Fruit fly (Drosophila melanogaster) whole organism, embryonic: ENCODE measurements around the gene CG5886.

Experiments used
- C15 ChIP-seq: fragments of 200-800 bp; sonication (Bioruptor generic); IDR thresholded peaks from 3 replicates; pipeline ENCODE4 v1.3.6; 2022; ENCODE audit warnings: missing biosample characterization, missing genetic modification characterization
- CG10147 ChIP-seq: fragments of 200-800 bp; sonication (Bioruptor generic); optimal IDR thresholded peaks from 2 replicates; lab custom pipeline; 2019; ENCODE audit warnings: missing biosample characterization, mild to moderate bottlenecking, missing genetic modification characterization, moderate library complexity
- CG10565 ChIP-seq: fragments of 200-800 bp; sonication (Bioruptor generic); optimal IDR thresholded peaks from 3 replicates; lab custom pipeline; 2016; ENCODE audit warnings: missing biosample characterization, mild to moderate bottlenecking, missing genetic modification characterization
- CG13287 ChIP-seq: fragments of 200-800 bp; sonication (Bioruptor generic); IDR thresholded peaks from 2 replicates; pipeline ENCODE4 v1.3.6; 2022; ENCODE audit warnings: missing biosample characterization, missing genetic modification characterization; ENCODE audit not compliant: partially characterized antibody
- CG13424 ChIP-seq: fragments of 200-800 bp; sonication (Bioruptor generic); optimal IDR thresholded peaks from 2 replicates; lab custom pipeline; 2019; ENCODE audit warnings: missing biosample characterization, mild to moderate bottlenecking, missing genetic modification characterization, moderate library complexity
- CG13624 ChIP-seq: fragments of 200-800 bp; sonication (Bioruptor generic); optimal IDR thresholded peaks from 2 replicates; lab custom pipeline; 2016; ENCODE audit warnings: missing biosample characterization, missing genetic modification characterization
- CG1647 ChIP-seq: fragments of 200-800 bp; sonication (Bioruptor generic); optimal IDR thresholded peaks from 3 replicates; lab custom pipeline; 2016; ENCODE audit warnings: missing biosample characterization, missing genetic modification characterization
- CG17328 ChIP-seq: fragments of 200-800 bp; sonication (Bioruptor generic); IDR thresholded peaks from 2 replicates; pipeline ENCODE4 v1.3.6; 2022; ENCODE audit warnings: missing biosample characterization, missing genetic modification characterization
- CG17612 ChIP-seq: fragments of 200-800 bp; sonication (Bioruptor generic); IDR thresholded peaks from 2 replicates; pipeline ENCODE4 v1.3.6; 2022; ENCODE audit warnings: missing biosample characterization, missing genetic modification characterization
- CG17912 ChIP-seq: fragments of 200-800 bp; sonication (Bioruptor generic); optimal IDR thresholded peaks from 2 replicates; lab custom pipeline; 2018; ENCODE audit warnings: missing biosample characterization, mild to moderate bottlenecking, missing genetic modification characterization
- CG1832 ChIP-seq: fragments of 200-800 bp; sonication (Bioruptor generic); optimal IDR thresholded peaks from 2 replicates; lab custom pipeline; 2017; ENCODE audit warnings: missing biosample characterization, mild to moderate bottlenecking, missing genetic modification characterization, inconsistent platforms
- CG2120 ChIP-seq: fragments of 200-800 bp; sonication (Bioruptor generic); optimal IDR thresholded peaks from 3 replicates; lab custom pipeline; 2016; ENCODE audit warnings: missing biosample characterization, missing genetic modification characterization
- CG2712 ChIP-seq: fragments of 200-800 bp; optimal IDR thresholded peaks from 3 replicates; lab custom pipeline; 2019; ENCODE audit warnings: missing biosample characterization, mild to moderate bottlenecking, missing genetic modification characterization, moderate library complexity
- CG34224 ChIP-seq: fragments of 200-800 bp; sonication (Bioruptor generic); IDR thresholded peaks from 3 replicates; pipeline ENCODE4 v1.3.6; 2022; ENCODE audit warnings: missing biosample characterization, missing genetic modification characterization; ENCODE audit not compliant: partially characterized antibody
- CG42726 ChIP-seq: fragments of 200-800 bp; sonication (Bioruptor generic); IDR thresholded peaks from 2 replicates; pipeline ENCODE4 v1.3.6; 2022; ENCODE audit warnings: missing biosample characterization, missing genetic modification characterization; ENCODE audit not compliant: partially characterized antibody
- CG6175 ChIP-seq: fragments of 200-800 bp; sonication (Bioruptor generic); IDR thresholded peaks from 3 replicates; pipeline ENCODE4 v1.3.6; 2022; ENCODE audit warnings: missing biosample characterization, missing genetic modification characterization
- CG6791 ChIP-seq: fragments of 200-800 bp; sonication (Bioruptor generic); IDR thresholded peaks from 3 replicates; pipeline ENCODE4 v1.3.6; 2022; ENCODE audit warnings: missing biosample characterization, missing genetic modification characterization; ENCODE audit not compliant: partially characterized antibody
- CG7271 ChIP-seq: fragments of 200-800 bp; sonication (Bioruptor generic); optimal IDR thresholded peaks from 2 replicates; lab custom pipeline; 2018; ENCODE audit warnings: missing biosample characterization, mild to moderate bottlenecking, missing genetic modification characterization, moderate library complexity
- CG8281 ChIP-seq: fragments of 200-800 bp; sonication (Bioruptor generic); optimal IDR thresholded peaks from 2 replicates; lab custom pipeline; 2018; ENCODE audit warnings: missing biosample characterization, mild to moderate bottlenecking, missing genetic modification characterization, moderate library complexity
- CG9797 ChIP-seq: fragments of 200-800 bp; sonication (Bioruptor generic); optimal IDR thresholded peaks from 3 replicates; lab custom pipeline; 2018; ENCODE audit warnings: missing biosample characterization, mild to moderate bottlenecking, missing genetic modification characterization
- CTCF ChIP-seq: fragments of 200-800 bp; sonication (Bioruptor generic); optimal IDR thresholded peaks from 2 replicates; lab custom pipeline; 2017; ENCODE audit warnings: missing biosample characterization, mild to moderate bottlenecking, missing genetic modification characterization, moderate library complexity
- Dip3 ChIP-seq: fragments of 200-800 bp; sonication (Bioruptor generic); optimal IDR thresholded peaks from 3 replicates; lab custom pipeline; 2016; ENCODE audit warnings: missing biosample characterization, missing genetic modification characterization
- E2f1 ChIP-seq: fragments of 200-800 bp; sonication (Bioruptor generic); IDR thresholded peaks from 2 replicates; pipeline ENCODE4 v1.3.6; 2022; ENCODE audit warnings: missing biosample characterization, missing genetic modification characterization
- Fer3 ChIP-seq: fragments of 200-800 bp; sonication (Bioruptor generic); optimal IDR thresholded peaks from 2 replicates; lab custom pipeline; 2018; ENCODE audit warnings: missing biosample characterization, mild to moderate bottlenecking, missing genetic modification characterization, moderate library complexity
- HmgD ChIP-seq: fragments of 200-800 bp; sonication (Bioruptor generic); optimal IDR thresholded peaks from 3 replicates; lab custom pipeline; 2016; ENCODE audit warnings: missing biosample characterization, missing genetic modification characterization
- Jarid2 ChIP-seq: fragments of 200-800 bp; sonication (Bioruptor generic); optimal IDR thresholded peaks from 3 replicates; lab custom pipeline; 2017; ENCODE audit warnings: mild to moderate bottlenecking, missing biosample characterization, missing genetic modification reagents, missing genetic modification characterization
- Lhr ChIP-seq: fragments of 200-800 bp; sonication (Bioruptor generic); optimal IDR thresholded peaks from 3 replicates; lab custom pipeline; 2017; ENCODE audit warnings: mild to moderate bottlenecking, missing biosample characterization, missing genetic modification reagents, missing genetic modification characterization
- Lpt ChIP-seq: fragments of >200 bp; optimal IDR thresholded peaks from 2 replicates; lab custom pipeline; 2018; ENCODE audit warnings: missing biosample characterization, missing genetic modification characterization
- Med ChIP-seq: fragments of 200-800 bp; sonication (Bioruptor generic); peaks from one replicate; lab custom pipeline; 2016; ENCODE audit warnings: missing biosample characterization, missing genetic modification characterization, mild to moderate bottlenecking, inconsistent platforms, moderate library complexity
- Nf-YC ChIP-seq: fragments of 200-800 bp; optimal IDR thresholded peaks from 3 replicates; lab custom pipeline; 2019; ENCODE audit warnings: missing biosample characterization, mild to moderate bottlenecking, missing genetic modification characterization, moderate library complexity
- Pdp1 ChIP-seq, 2 experiments: fragments of 200-800 bp; sonication (Bioruptor generic); optimal IDR thresholded peaks; 3 replicates each; lab custom pipeline; 2016; ENCODE audit warnings: missing biosample characterization in 2 of 2, missing genetic modification characterization in 2 of 2, mild to moderate bottlenecking in 1 of 2, moderate library complexity in 1 of 2
- Sox102F ChIP-seq: fragments of 200-800 bp; sonication (Bioruptor generic); optimal IDR thresholded peaks from 2 replicates; lab custom pipeline; 2018; ENCODE audit warnings: missing biosample characterization, mild to moderate bottlenecking, missing genetic modification characterization, moderate library complexity
- Tbp ChIP-seq: fragments of >200 bp; optimal IDR thresholded peaks from 2 replicates; lab custom pipeline; 2018; ENCODE audit warnings: missing biosample characterization, missing genetic modification characterization
- Vsx1 ChIP-seq: fragments of 200-800 bp; sonication (Bioruptor generic); optimal IDR thresholded peaks from 2 replicates; lab custom pipeline; 2017; ENCODE audit warnings: missing biosample characterization, mild to moderate bottlenecking, missing genetic modification characterization, missing genetic modification reagents
- ab ChIP-seq: fragments of 200-800 bp; sonication (Bioruptor generic); optimal IDR thresholded peaks from 2 replicates; lab custom pipeline; 2016; ENCODE audit warnings: missing biosample characterization, missing genetic modification characterization
- ap ChIP-seq: fragments of 200-800 bp; sonication (Bioruptor generic); IDR thresholded peaks from 2 replicates; pipeline ENCODE4 v1.3.6; 2022; ENCODE audit warnings: missing biosample characterization, missing genetic modification characterization
- az2 ChIP-seq: fragments of 200-800 bp; sonication (Bioruptor generic); optimal IDR thresholded peaks from 3 replicates; lab custom pipeline; 2016; ENCODE audit warnings: missing biosample characterization, missing genetic modification characterization
- bigmax ChIP-seq: fragments of 200-800 bp; sonication (Bioruptor generic); optimal IDR thresholded peaks from 2 replicates; lab custom pipeline; 2018; ENCODE audit warnings: missing biosample characterization, mild to moderate bottlenecking, missing genetic modification characterization
- crp ChIP-seq, 2 experiments: fragments of 200-800 bp; sonication (Bioruptor generic); optimal IDR thresholded peaks; 2 replicates in 1 of 2; 3 replicates in 1 of 2; lab custom pipeline; 2017; ENCODE audit warnings: missing biosample characterization in 2 of 2, missing genetic modification characterization in 2 of 2, mild to moderate bottlenecking in 1 of 2, moderate library complexity in 1 of 2
- disco-r ChIP-seq: fragments of 200-800 bp; sonication (Bioruptor generic); optimal IDR thresholded peaks from 2 replicates; lab custom pipeline; 2016; ENCODE audit warnings: missing biosample characterization, missing genetic modification characterization
- jing ChIP-seq: fragments of 200-800 bp; sonication (Bioruptor generic); optimal IDR thresholded peaks from 2 replicates; lab custom pipeline; 2018; ENCODE audit warnings: missing biosample characterization, mild to moderate bottlenecking, missing genetic modification characterization
- lab ChIP-seq: fragments of 200-800 bp; sonication (Bioruptor generic); optimal IDR thresholded peaks from 3 replicates; lab custom pipeline; 2017; ENCODE audit warnings: missing biosample characterization, missing genetic modification characterization, mild to moderate bottlenecking, moderate library complexity, missing genetic modification reagents
- sens ChIP-seq: fragments of 200-800 bp; sonication (Bioruptor generic); peaks from one replicate; lab custom pipeline; 2016; ENCODE audit warnings: missing biosample characterization, missing genetic modification characterization
- sna ChIP-seq: fragments of 200-800 bp; sonication (Bioruptor generic); IDR thresholded peaks from 2 replicates; pipeline ENCODE4 v1.3.6; 2022; ENCODE audit warnings: missing biosample characterization, missing genetic modification characterization; ENCODE audit not compliant: partially characterized antibody
- tll ChIP-seq, 2 experiments: fragments of 200-800 bp in 1 of 2; fragments of >200 bp in 1 of 2; sonication (Bioruptor generic) in 1 of 2; optimal IDR thresholded peaks; 2 replicates each; lab custom pipeline; 2017 to 2019; ENCODE audit warnings: missing biosample characterization in 2 of 2, missing genetic modification characterization in 2 of 2, mild to moderate bottlenecking in 1 of 2, moderate library complexity in 1 of 2
- tna ChIP-seq: fragments of 200-800 bp; sonication (Bioruptor generic); IDR thresholded peaks from 2 replicates; pipeline ENCODE4 v1.3.6; 2022; ENCODE audit warnings: missing biosample characterization, missing genetic modification characterization; ENCODE audit not compliant: partially characterized antibody
- wdn ChIP-seq: fragments of 200-800 bp; sonication (Bioruptor generic); IDR thresholded peaks from 2 replicates; pipeline ENCODE4 v1.3.6; 2022; ENCODE audit warnings: missing biosample characterization, missing genetic modification characterization
- wor ChIP-seq: fragments of 200-800 bp; sonication (Bioruptor generic); IDR thresholded peaks from 2 replicates; pipeline ENCODE4 v1.3.6; 2022; ENCODE audit warnings: missing biosample characterization, missing genetic modification characterization
- yki ChIP-seq: fragments of >200 bp; optimal IDR thresholded peaks from 3 replicates; lab custom pipeline; 2018

The CG5886 gene

dm6 chr3R:25880971-25881809 is 29.8 kb downstream of the CG5886 start, which contains the start of gene Tsp96F (continued):
- TF ChIP-seq CG34224 (0 out of 3 replicates have a peak, but pooled peaks have one; percentile 38), CG13424 (no peak), yki (no peak), Lhr (GFP tag; lab: Kevin White, UChicago) (peak; percentile 82), CG9797 (GFP tag; lab: Kevin White, UChicago) (peak; percentile 87), bigmax (GFP tag; lab: Kevin White, UChicago) (no peak), CG6175 (no peak), CG13287 (GFP tag; lab: Robert Waterston, UW) (peak; percentile 67), az2 (GFP tag; lab: Kevin White, UChicago) (no peak), Med (GFP tag; lab: Kevin White, UChicago) (peak; percentile 83), Pdp1 (GFP tag; optimal IDR thresholded peaks at IDR 0.05; lab: Kevin White, UChicago) (peak in 1 of 2 experiments; percentile 97), CG1647 (GFP tag; lab: Kevin White, UChicago) (no peak), CG2712 (peak; percentile 7), CG17912 (GFP tag; lab: Kevin White, UChicago) (peak; percentile 6), sna (GFP tag; lab: Robert Waterston, UW) (0 out of 2 replicates have a peak, but pooled peaks have one; percentile 0), crp (GFP tag; optimal IDR thresholded peaks at IDR 0.05; lab: Kevin White, UChicago) (no peak), ap (no peak), CG17612 (GFP tag; lab: Robert Waterston, UW) (no peak), Nf-YC (tag; lab: Kevin White, UChicago) (no peak), lab (GFP tag; lab: Kevin White, UChicago) (peak; percentile 4), ab (GFP tag; lab: Kevin White, UChicago) (no peak), CG17328 (no peak), Fer3 (tag; lab: Kevin White, UChicago) (no peak), CG2120 (GFP tag; lab: Kevin White, UChicago) (no peak), Sox102F (GFP tag; lab: Kevin White, UChicago) (no peak), wor (no peak), Vsx1 (GFP tag; lab: Kevin White, UChicago) (no peak), Dip3 (no peak), CG10565 (no peak), Jarid2 (GFP tag; lab: Kevin White, UChicago) (peak; percentile 31), C15 (GFP tag; lab: Robert Waterston, UW) (no peak), CG1832 (GFP tag; lab: Kevin White, UChicago) (no peak), tll (GFP tag; optimal IDR thresholded peaks at IDR 0.05; lab: Kevin White, UChicago) (no peak), Tbp (GFP tag; lab: Kevin White, UChicago) (no peak), HmgD (GFP tag; lab: Kevin White, UChicago) (peak; percentile 53), Lpt (no peak), tna (GFP tag; lab: Robert Waterston, UW) (0 out of 2 replicates have a peak, but pooled peaks have one; percentile 37), disco-r (no peak), CG8281 (tag; lab: Kevin White, UChicago) (no peak), CG7271 (tag; lab: Kevin White, UChicago) (peak; percentile 31), CG42726 (GFP tag; lab: Robert Waterston, UW) (no peak), E2f1 (GFP tag; lab: Robert Waterston, UW) (no peak), CG10147 (no peak), CG13624 (GFP tag; lab: Kevin White, UChicago) (no peak), wdn (no peak), CTCF (GFP tag; lab: Kevin White, UChicago) (peak; percentile 48), CG6791 (GFP tag; lab: Robert Waterston, UW) (peak; percentile 69), jing (GFP tag; lab: Kevin White, UChicago) (no peak), sens (GFP tag; lab: Kevin White, UChicago) (peak; percentile 51)
